Fruit fly (Drosophila melanogaster) S2 (cell line): ENCODE measurements around the gene CG18476.

Experiments
- CG8478 ChIP-seq: fragments of >200 bp; optimal IDR thresholded peaks from 2 replicates; lab custom pipeline; 2018
- CTCF ChIP-seq, 2 experiments: fragments of >200 bp; optimal IDR thresholded peaks; 2 replicates each; lab custom pipeline; 2018

dm6 chr3R:11663441-11663840 is 14.5 kb downstream of the CG18476 start:
- TF ChIP-seq CTCF (optimal IDR thresholded peaks at IDR 0.05; lab: Kevin White, UChicago): no peak
- TF ChIP-seq CG8478 (lab: Kevin White, UChicago): no peak
